Worm (Caenorhabditis elegans): ENCODE results near the gene srh-195.
A peak's percentile ranks its signal among the peaks of the same experiment; 100 is the strongest.
"Not testable (repeated sequence)": the region's sequence is repeated elsewhere in the genome, so short reads cannot be mapped to it uniquely, and the experiment has no call there.

srh-195 gene

ce11 chrII:2116794-2117193 lies at the start of gene srh-195:
srh-195 (minus strand) TSS chrII:2116894.
- TF ChIP-seq sma-3 (GFP tag; optimal IDR thresholded peaks at IDR 0.05): no peak

- TF ChIP-seq nhr-12 (tag; optimal IDR thresholded peaks at IDR 0.05) (no peak), nhr-129 (tag; optimal IDR thresholded peaks at IDR 0.05) (no peak), elt-3 (tag; optimal IDR thresholded peaks at IDR 0.05) (no peak)
These were observed 49.7 kb upstream of the srh-195 start, which contains the start of gene C33C12.4 for ce11 chrII:2166376-2166775. C33C12.4 (minus strand) TSS chrII:2166476.

- TF ChIP-seq zag-1, lin-11, skn-1 (tag; optimal IDR thresholded peaks at IDR 0.05): not testable (repeated sequence)
These were observed 46.7 kb upstream of the srh-195 start, which contains the start of gene C33C12.11 for ce11 chrII:2163370-2163882. C33C12.11 (minus strand) TSS chrII:2163832.

ce11 chrII:2153708-2154107 lies 37.0 kb upstream of the srh-195 start, which contains the start of gene math-18:
math-18 (plus strand) TSS chrII:2154008.
- not testable (repeated sequence) for TF ChIP-seq skn-1, F13H6.1, lsy-2 (tag; optimal IDR thresholded peaks at IDR 0.05)

ce11 chrII:2152455-2152854 lies 35.8 kb upstream of the srh-195 start:
- no peak for TF ChIP-seq zag-1 (tag; optimal IDR thresholded peaks at IDR 0.05)
- TF ChIP-seq fos-1 (tag; optimal IDR thresholded peaks at IDR 0.05): peak; percentile 64

- no peak for TF ChIP-seq sma-3 (GFP tag; optimal IDR thresholded peaks at IDR 0.05)
- TF ChIP-seq nhr-21 (tag; optimal IDR thresholded peaks at IDR 0.05): no peak
- no peak for TF ChIP-seq ztf-11 (tag; optimal IDR thresholded peaks at IDR 0.05)
- no peak for TF ChIP-seq lsy-2 (tag; optimal IDR thresholded peaks at IDR 0.05)
- TF ChIP-seq sma-9 (GFP tag; optimal IDR thresholded peaks at IDR 0.05): no peak
- no peak for TF ChIP-seq sma-9 (tag; optimal IDR thresholded peaks at IDR 0.05)
- TF ChIP-seq crh-2 (tag; optimal IDR thresholded peaks at IDR 0.05): no peak
These were observed 33.8 kb upstream of the srh-195 start, which contains the start of the genes C40A11.7 and C40A11.8 for ce11 chrII:2150485-2150985. C40A11.7 (minus strand) TSS chrII:2150585. C40A11.8 (minus strand) TSS chrII:2150935.

ce11 chrII:2146900-2147375 lies 30.2 kb upstream of the srh-195 start, which contains the start of gene C40A11.2:
C40A11.2 (plus strand) TSS chrII:2146950.
- TF ChIP-seq lin-13 (GFP tag; optimal IDR thresholded peaks at IDR 0.05) (no peak), mab-5 (tag; optimal IDR thresholded peaks at IDR 0.05) (no peak), fos-1 (tag; optimal IDR thresholded peaks at IDR 0.05) (no peak), lin-11 (tag; optimal IDR thresholded peaks at IDR 0.05) (no peak), Y55F3AM.14 (GFP tag; optimal IDR thresholded peaks at IDR 0.05) (no peak), ztf-4 (tag; optimal IDR thresholded peaks at IDR 0.05) (no peak), nhr-25 (tag; optimal IDR thresholded peaks at IDR 0.05) (no peak), lsy-2 (tag; optimal IDR thresholded peaks at IDR 0.05) (no peak), ceh-82 (tag; optimal IDR thresholded peaks at IDR 0.05) (no peak), nhr-237 (tag; optimal IDR thresholded peaks at IDR 0.05) (no peak), nhr-12 (tag; optimal IDR thresholded peaks at IDR 0.05) (no peak), unc-55 (GFP tag; optimal IDR thresholded peaks at IDR 0.05) (no peak), nhr-21 (tag; optimal IDR thresholded peaks at IDR 0.05) (no peak)

- TF ChIP-seq dmd-4 (tag; optimal IDR thresholded peaks at IDR 0.05) (no peak), unc-55 (GFP tag; optimal IDR thresholded peaks at IDR 0.05) (no peak), crh-2 (tag; optimal IDR thresholded peaks at IDR 0.05) (no peak), nhr-237 (tag; optimal IDR thresholded peaks at IDR 0.05) (no peak)
These were observed 28.9 kb upstream of the srh-195 start, which contains the start of gene C40A11.6 for ce11 chrII:2145566-2145965. C40A11.6 (minus strand) TSS chrII:2145666.

ce11 chrII:2140817-2141216 lies 24.1 kb upstream of the srh-195 start, which contains the start of gene C40A11.3:
C40A11.3 (plus strand) TSS chrII:2141117.
- TF ChIP-seq nhr-25 (tag; optimal IDR thresholded peaks at IDR 0.05) (no peak), unc-62 (GFP tag; optimal IDR thresholded peaks at IDR 0.05) (no peak), dmd-4 (tag; optimal IDR thresholded peaks at IDR 0.05) (no peak), blmp-1 (tag; optimal IDR thresholded peaks at IDR 0.05; ENCODE audit: insufficient read depth) (no peak), lin-39 (tag; optimal IDR thresholded peaks at IDR 0.05) (no peak), sem-4 (tag; optimal IDR thresholded peaks at IDR 0.05) (no peak), lsy-2 (tag; optimal IDR thresholded peaks at IDR 0.05) (no peak), ceh-16 (tag; optimal IDR thresholded peaks at IDR 0.05) (no peak), nhr-21 (tag; optimal IDR thresholded peaks at IDR 0.05) (no peak), lin-13 (GFP tag; optimal IDR thresholded peaks at IDR 0.05) (no peak), ztf-4 (tag; optimal IDR thresholded peaks at IDR 0.05) (no peak), nhr-77 (tag; optimal IDR thresholded peaks at IDR 0.05) (no peak), nhr-12 (tag; optimal IDR thresholded peaks at IDR 0.05) (no peak)
